Fruit fly (Drosophila melanogaster): ENCODE measurements around the gene dmt.

dmt gene

DNA sequence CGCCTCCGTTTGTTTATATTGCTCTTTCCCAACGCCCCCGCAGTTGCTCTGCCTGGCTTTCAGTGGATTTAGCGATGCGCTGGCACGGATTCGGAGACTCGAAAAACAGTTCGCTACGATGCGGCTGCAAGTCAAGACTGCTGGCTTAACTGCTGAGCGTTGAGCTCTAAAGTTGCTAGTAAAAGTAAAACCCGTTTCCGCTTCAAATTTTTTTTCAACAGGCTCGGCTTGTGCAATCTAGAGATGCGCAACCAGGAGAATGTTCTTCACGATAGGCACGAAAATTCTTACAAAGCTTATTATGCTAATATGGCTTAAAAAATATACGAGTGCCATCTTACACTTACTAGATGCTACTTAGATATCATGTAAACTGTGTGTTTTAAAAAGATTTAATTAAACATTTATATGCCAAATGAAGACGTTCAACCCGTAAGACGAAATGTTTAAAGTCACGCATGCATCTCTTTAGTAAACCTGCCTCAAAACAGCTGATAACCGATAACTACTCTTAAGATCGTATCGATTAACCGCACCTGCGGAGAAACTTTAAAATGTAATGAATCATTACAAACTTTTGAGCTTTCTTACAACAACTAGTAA is 36.4 kb downstream of the dmt start, which contains the start of gene CG12948 (continued):
- no peak for TF ChIP-seq Nf-YA (GFP tag; IDR thresholded peaks at IDR 0.05)
- TF ChIP-seq MBD-R2 (GFP tag; IDR thresholded peaks at IDR 0.05), result peak; percentile 71
- peak; percentile 86 for TF ChIP-seq vnd (GFP tag; IDR thresholded peaks at IDR 0.05; ENCODE audit: partially characterized antibody)
- TF ChIP-seq CG17568 (GFP tag; optimal IDR thresholded peaks at IDR 0.05), result no peak
- TF ChIP-seq CG2712 (tag; optimal IDR thresholded peaks at IDR 0.05), result no peak
- TF ChIP-seq Hsf (GFP tag; optimal IDR thresholded peaks at IDR 0.05), result peak; percentile 54
- peak; percentile 45 for TF ChIP-seq YL-1 (GFP tag; optimal IDR thresholded peaks at IDR 0.05)
- TF ChIP-seq kni (GFP tag; optimal IDR thresholded peaks at IDR 0.05), result peak; percentile 54
- peak; percentile 25 for TF ChIP-seq CG5245 (GFP tag; optimal IDR thresholded peaks at IDR 0.05)
- TF ChIP-seq az2 (GFP tag; optimal IDR thresholded peaks at IDR 0.05), result peak; percentile 3
- 0 out of 2 replicates have a peak, but pooled peaks have one; percentile 43 for TF ChIP-seq Ptx1 (GFP tag; IDR thresholded peaks at IDR 0.05)
- no peak for TF ChIP-seq gcm2 (GFP tag; optimal IDR thresholded peaks at IDR 0.05)
- TF ChIP-seq CG7271 (tag; optimal IDR thresholded peaks at IDR 0.05), result peak; percentile 5
- TF ChIP-seq Rfx (GFP tag; IDR thresholded peaks at IDR 0.05), result peak; percentile 63
- peak; percentile 52 for TF ChIP-seq CG3995 (GFP tag; optimal IDR thresholded peaks at IDR 0.05)
- TF ChIP-seq cato (GFP tag; optimal IDR thresholded peaks at IDR 0.05; ENCODE audit: borderline replicate concordance), result no peak
- TF ChIP-seq Atf-2 (GFP tag; optimal IDR thresholded peaks at IDR 0.05), result peak; percentile 22
- no peak for TF ChIP-seq CG15269 (tag; optimal IDR thresholded peaks at IDR 0.05)
- TF ChIP-seq ERR (GFP tag; optimal IDR thresholded peaks at IDR 0.05), result peak; percentile 29
- peak; percentile 18 for TF ChIP-seq CG9609 (GFP tag; optimal IDR thresholded peaks at IDR 0.05)
- peak; percentile 63; the same call in 1 of the 2 replicates for TF ChIP-seq ato (GFP tag; IDR thresholded peaks at IDR 0.05; ENCODE audit: partially characterized antibody)
- peak; percentile 90 for TF ChIP-seq Sry-β (GFP tag; optimal IDR thresholded peaks at IDR 0.05)
- no peak for TF ChIP-seq abd-A (tag; optimal IDR thresholded peaks at IDR 0.05)
- TF ChIP-seq stc (GFP tag; IDR thresholded peaks at IDR 0.05), result no peak
- TF ChIP-seq CG17385 (GFP tag; optimal IDR thresholded peaks at IDR 0.05), result peak; percentile 56
- TF ChIP-seq D19B (GFP tag; optimal IDR thresholded peaks at IDR 0.05), result no peak
- 0 out of 2 replicates have a peak, but pooled peaks have one; percentile 44 for TF ChIP-seq CG9215 (GFP tag; IDR thresholded peaks at IDR 0.05)
- TF ChIP-seq Dbx (GFP tag; IDR thresholded peaks at IDR 0.05), result peak; percentile 11; the same call in 1 of the 3 replicates
- peak; percentile 57 for TF ChIP-seq CG17829 (tag; optimal IDR thresholded peaks at IDR 0.05)
- 0 out of 2 replicates have a peak, but pooled peaks have one; percentile 19 for TF ChIP-seq Drgx (GFP tag; IDR thresholded peaks at IDR 0.05)
- no peak for TF ChIP-seq CG7372 (GFP tag; IDR thresholded peaks at IDR 0.05)
- peak; percentile 42 for TF ChIP-seq esg (GFP tag; conservative IDR thresholded peaks at IDR 0.05)
- peak; percentile 26; the same call in 1 of the 3 replicates for TF ChIP-seq so (GFP tag; IDR thresholded peaks at IDR 0.05)
- TF ChIP-seq zen (tag; optimal IDR thresholded peaks at IDR 0.05), result no peak
- TF ChIP-seq Opbp (GFP tag; IDR thresholded peaks at IDR 0.05; ENCODE audit: partially characterized antibody), result peak; percentile 76; the same call in 2 of the 3 replicates
- no peak for TF ChIP-seq peb (GFP tag; IDR thresholded peaks at IDR 0.05)
- TF ChIP-seq her (GFP tag; optimal IDR thresholded peaks at IDR 0.05), result peak; percentile 41
- TF ChIP-seq Chrac-16 (GFP tag; optimal IDR thresholded peaks at IDR 0.05), result peak; percentile 36
- TF ChIP-seq CHES-1-like (GFP tag; optimal IDR thresholded peaks at IDR 0.05), result peak; percentile 11
- TF ChIP-seq CG14014 (GFP tag; IDR thresholded peaks at IDR 0.05), result peak; percentile 53
- TF ChIP-seq Abd-B (GFP tag; optimal IDR thresholded peaks at IDR 0.05), result peak; percentile 61
- TF ChIP-seq phol (tag; optimal IDR thresholded peaks at IDR 0.05), result peak; percentile 45
- peak; percentile 21 for TF ChIP-seq slp2 (GFP tag; optimal IDR thresholded peaks at IDR 0.05)
- TF ChIP-seq Antp (GFP tag; optimal IDR thresholded peaks at IDR 0.05), result peak; percentile 41
- no peak for TF ChIP-seq CG2889 (GFP tag; IDR thresholded peaks at IDR 0.05)
- peak; percentile 4 for TF ChIP-seq CG12104 (GFP tag; optimal IDR thresholded peaks at IDR 0.05)
- peak; percentile 19 for TF ChIP-seq CG31365 (tag; optimal IDR thresholded peaks at IDR 0.05)
- peak; percentile 36 for TF ChIP-seq CG7786 (GFP tag; optimal IDR thresholded peaks at IDR 0.05)
- peak; percentile 64 for TF ChIP-seq CG8924 (tag; optimal IDR thresholded peaks at IDR 0.05)
- no peak for TF ChIP-seq Trl (optimal IDR thresholded peaks at IDR 0.05)
- peak; percentile 52 for TF ChIP-seq Trl (GFP tag; optimal IDR thresholded peaks at IDR 0.05)
